Fruit fly (Drosophila melanogaster): ENCODE results near the gene CG31522.

Gene CG31522

DNA sequence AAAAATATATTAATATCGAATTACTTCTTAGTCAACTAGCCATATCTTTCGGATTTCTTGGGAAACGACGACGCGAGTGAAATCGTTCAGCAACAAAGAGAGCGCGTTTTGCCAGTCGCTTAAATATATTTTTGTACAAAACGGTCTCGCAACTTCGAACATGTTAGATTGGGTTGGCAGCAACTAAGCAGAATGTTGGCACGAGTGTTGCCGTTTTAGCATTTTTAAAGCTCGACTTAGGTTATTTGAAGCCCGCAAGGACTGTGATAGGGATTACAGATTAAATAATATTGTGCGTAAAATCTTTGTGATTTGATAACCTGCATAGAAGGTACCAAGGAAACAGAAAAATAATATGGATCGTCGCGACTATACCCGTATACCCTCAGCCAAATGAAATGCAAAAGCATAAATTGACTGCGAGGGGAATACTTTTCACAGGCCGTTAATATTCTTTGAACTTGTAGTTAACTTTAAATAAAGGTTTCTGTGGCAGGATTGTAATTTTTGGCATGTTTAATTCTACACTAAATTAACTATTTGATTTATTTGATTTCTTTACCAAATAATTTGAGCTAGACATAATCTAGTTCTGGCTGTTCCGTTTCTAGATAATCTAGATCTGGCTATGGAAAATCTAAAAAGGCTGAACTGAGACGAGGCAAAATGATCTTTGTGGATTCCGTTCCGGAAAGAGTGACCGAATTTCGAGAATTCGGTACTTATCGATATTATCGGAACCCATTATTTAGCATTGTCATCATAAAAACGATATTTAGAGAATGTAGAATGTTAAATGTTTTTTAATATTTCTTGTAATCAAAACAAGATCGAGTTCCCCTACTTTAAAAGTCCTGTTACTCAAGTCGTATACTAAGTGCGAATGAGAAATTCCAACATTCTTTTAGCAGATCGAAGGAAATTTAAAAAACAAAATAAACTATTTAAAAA, 16.6 kb upstream of the CG31522 start, which contains the start of gene CG31523 (continued):
- TF ChIP-seq Opbp (GFP tag; IDR thresholded peaks at IDR 0.05; ENCODE audit: partially characterized antibody) (peak; percentile 89), eyg (GFP tag; optimal IDR thresholded peaks at IDR 0.05) (no peak), shn (GFP tag; optimal IDR thresholded peaks at IDR 0.05) (no peak), sqz (GFP tag; optimal IDR thresholded peaks at IDR 0.05) (no peak), CG18599 (GFP tag; optimal IDR thresholded peaks at IDR 0.05) (no peak), CG12071 (GFP tag; optimal IDR thresholded peaks at IDR 0.05) (no peak), Rx (GFP tag; IDR thresholded peaks at IDR 0.05) (no peak), CG3847 (GFP tag; IDR thresholded peaks at IDR 0.05) (no peak)

- TF ChIP-seq Myb (GFP tag; optimal IDR thresholded peaks at IDR 0.05) (peak; percentile 72), Antp (GFP tag; optimal IDR thresholded peaks at IDR 0.05) (peak; percentile 85), lbe (GFP tag; optimal IDR thresholded peaks at IDR 0.05) (peak; percentile 83), CG11247 (GFP tag; IDR thresholded peaks at IDR 0.05) (peak; percentile 86), maf-S (GFP tag; optimal IDR thresholded peaks at IDR 0.05) (peak; percentile 72), sc (optimal IDR thresholded peaks at IDR 0.05) (no peak), sc (GFP tag; optimal IDR thresholded peaks at IDR 0.05) (peak; percentile 60), Dek (tag; optimal IDR thresholded peaks at IDR 0.05) (peak; percentile 77), CG15479 (GFP tag; optimal IDR thresholded peaks at IDR 0.05) (no peak), tna (GFP tag; IDR thresholded peaks at IDR 0.05; ENCODE audit: partially characterized antibody) (peak; percentile 50), CTCF (GFP tag; optimal IDR thresholded peaks at IDR 0.05) (peak; percentile 8), Drgx (GFP tag; IDR thresholded peaks at IDR 0.05) (peak; percentile 81), danr (GFP tag; IDR thresholded peaks at IDR 0.05) (peak; percentile 55), Rfx (GFP tag; IDR thresholded peaks at IDR 0.05) (peak; percentile 92), Dad (GFP tag; optimal IDR thresholded peaks at IDR 0.05) (peak; percentile 83), Dbx (GFP tag; IDR thresholded peaks at IDR 0.05) (peak; percentile 90), luna (GFP tag; optimal IDR thresholded peaks at IDR 0.05) (peak; percentile 77), CG8765 (GFP tag; IDR thresholded peaks at IDR 0.05) (peak; percentile 55; the same call in 1 of the 2 replicates), HLHmδ (GFP tag; optimal IDR thresholded peaks at IDR 0.05) (peak; percentile 30), CG7987 (GFP tag; optimal IDR thresholded peaks at IDR 0.05) (peak; percentile 57), vnd (GFP tag; IDR thresholded peaks at IDR 0.05; ENCODE audit: partially characterized antibody) (no peak), CG4854 (GFP tag; optimal IDR thresholded peaks at IDR 0.05) (peak; percentile 84), dmrt11E (tag; optimal IDR thresholded peaks at IDR 0.05) (peak; percentile 61), p53 (GFP tag; optimal IDR thresholded peaks at IDR 0.05) (peak; percentile 73), dimm (GFP tag; IDR thresholded peaks at IDR 0.05) (peak; percentile 66), CG17829 (tag; optimal IDR thresholded peaks at IDR 0.05) (peak; percentile 85), chn (GFP tag; optimal IDR thresholded peaks at IDR 0.05) (peak; percentile 87), BtbVII (GFP tag; optimal IDR thresholded peaks at IDR 0.05) (peak; percentile 85), org-1 (GFP tag; optimal IDR thresholded peaks at IDR 0.05) (peak; percentile 55), seq (GFP tag; IDR thresholded peaks at IDR 0.05) (peak; percentile 90), ttk (GFP tag; IDR thresholded peaks at IDR 0.05) (peak; percentile 79), E2f1 (GFP tag; IDR thresholded peaks at IDR 0.05) (peak; percentile 83), pnt (GFP tag; optimal IDR thresholded peaks at IDR 0.05) (peak; percentile 70), CG2678 (tag; optimal IDR thresholded peaks at IDR 0.05) (peak; percentile 84), bigmax (GFP tag; optimal IDR thresholded peaks at IDR 0.05) (no peak), nmo (GFP tag; optimal IDR thresholded peaks at IDR 0.05) (peak; percentile 78), CG1603 (tag; optimal IDR thresholded peaks at IDR 0.05) (peak; percentile 89), CG1529 (GFP tag; optimal IDR thresholded peaks at IDR 0.05) (peak; percentile 80), Xbp1 (GFP tag; optimal IDR thresholded peaks at IDR 0.05) (peak; percentile 93)
Observed at dm6 chr3R:4478220-4479037, 15.7 kb upstream of the CG31522 start.
